Worm (Caenorhabditis elegans) whole organism, late embryonic: ENCODE results near the gene fbxa-131.

ENCODE experiments used
- C08G9.2 ChIP-seq: sonication (generic microtip); optimal IDR thresholded peaks from 2 replicates; lab custom pipeline; 2016; ENCODE audit warnings: mild to moderate bottlenecking, missing genetic modification characterization, moderate library complexity, missing compliant biosample characterization
- C38D4.7 ChIP-seq: fragments of 200-800 bp; sonication (Bioruptor generic); optimal IDR thresholded peaks from 2 replicates; lab custom pipeline; 2018; ENCODE audit warnings: mild to moderate bottlenecking, missing genetic modification characterization, moderate library complexity, missing compliant biosample characterization
- K09A11.1 ChIP-seq: sonication (generic microtip); optimal IDR thresholded peaks from 2 replicates; lab custom pipeline; 2017; ENCODE audit warnings: antibody characterized with exemption, mild to moderate bottlenecking, missing genetic modification characterization, missing compliant biosample characterization; ENCODE audit not compliant: insufficient read depth
- Y22D7AL.16 ChIP-seq: sonication (generic microtip); optimal IDR thresholded peaks from 2 replicates; lab custom pipeline; 2016; ENCODE audit warnings: missing genetic modification characterization, missing compliant biosample characterization
- ahr-1 ChIP-seq: sonication (generic microtip); optimal IDR thresholded peaks from 2 replicates; lab custom pipeline; 2016; ENCODE audit warnings: missing genetic modification characterization, missing compliant biosample characterization
- ama-1 ChIP-seq: fragments of 150-350 bp; optimal IDR thresholded peaks from 2 replicates; lab custom pipeline; 2014
- ceh-14 ChIP-seq: sonication (generic microtip); optimal IDR thresholded peaks from 2 replicates; lab custom pipeline; 2016; ENCODE audit warnings: missing genotype, missing genetic modification characterization, missing compliant biosample characterization
- ceh-19 ChIP-seq: fragments of 200-800 bp; sonication (Bioruptor generic); optimal IDR thresholded peaks from 2 replicates; lab custom pipeline; 2018; ENCODE audit warnings: mild to moderate bottlenecking, missing genetic modification characterization, missing compliant biosample characterization
- ceh-2 ChIP-seq: sonication (generic microtip); optimal IDR thresholded peaks from 2 replicates; lab custom pipeline; 2016; ENCODE audit warnings: missing genotype, missing genetic modification characterization, missing compliant biosample characterization
- ceh-24 ChIP-seq: sonication (generic microtip); optimal IDR thresholded peaks from 2 replicates; lab custom pipeline; 2016; ENCODE audit warnings: mild to moderate bottlenecking, missing genetic modification characterization, missing compliant biosample characterization
- ceh-30 ChIP-seq: fragments of 150-350 bp; optimal IDR thresholded peaks from 2 replicates; lab custom pipeline; 2014; ENCODE audit warnings: missing biosample characterization, missing genetic modification characterization
- ceh-34 ChIP-seq: sonication (generic microtip); optimal IDR thresholded peaks from 2 replicates; lab custom pipeline; 2016; ENCODE audit warnings: mild to moderate bottlenecking, missing genetic modification characterization, missing compliant biosample characterization
- ceh-45 ChIP-seq: fragments of 200-800 bp; sonication (Bioruptor generic); IDR thresholded peaks from 2 replicates; pipeline ENCODE4 v1.3.6; 2022; ENCODE audit warnings: missing genetic modification reagents, missing genetic modification characterization, missing compliant biosample characterization
- ceh-48 ChIP-seq: sonication (generic microtip); optimal IDR thresholded peaks from 2 replicates; lab custom pipeline; 2016; ENCODE audit warnings: missing genetic modification characterization, inconsistent platforms, missing compliant biosample characterization
- che-1 ChIP-seq: sonication (generic microtip); optimal IDR thresholded peaks from 2 replicates; lab custom pipeline; 2016; ENCODE audit warnings: mild to moderate bottlenecking, missing genetic modification characterization, missing compliant biosample characterization
- elt-2 ChIP-seq: sonication (generic microtip); optimal IDR thresholded peaks from 2 replicates; lab custom pipeline; 2016; ENCODE audit warnings: missing genetic modification reagents, missing genetic modification characterization, missing compliant biosample characterization
- elt-4 ChIP-seq: sonication (generic microtip); optimal IDR thresholded peaks from 2 replicates; lab custom pipeline; 2016; ENCODE audit warnings: missing genetic modification characterization, missing compliant biosample characterization
- ets-4 ChIP-seq: sonication (generic microtip); optimal IDR thresholded peaks from 2 replicates; lab custom pipeline; 2016; ENCODE audit warnings: missing genetic modification characterization, missing compliant biosample characterization
- fkh-6 ChIP-seq: sonication (generic microtip); optimal IDR thresholded peaks from 2 replicates; lab custom pipeline; 2016; ENCODE audit warnings: missing genetic modification characterization, missing compliant biosample characterization
- gmeb-2 ChIP-seq: sonication (generic microtip); optimal IDR thresholded peaks from 2 replicates; lab custom pipeline; 2016; ENCODE audit warnings: missing genetic modification characterization, inconsistent platforms, missing compliant biosample characterization
- hlh-13 ChIP-seq: fragments of 200-800 bp; sonication (Bioruptor generic); optimal IDR thresholded peaks from 2 replicates; lab custom pipeline; 2018; ENCODE audit warnings: mild to moderate bottlenecking, missing genetic modification characterization, missing compliant biosample characterization
- hlh-15 ChIP-seq: sonication (generic microtip); optimal IDR thresholded peaks from 2 replicates; lab custom pipeline; 2016; ENCODE audit warnings: missing genetic modification characterization, missing compliant biosample characterization
- hlh-30 ChIP-seq: sonication (generic microtip); optimal IDR thresholded peaks from 2 replicates; lab custom pipeline; 2017; ENCODE audit warnings: antibody characterized with exemption, missing genetic modification characterization, missing compliant biosample characterization; ENCODE audit not compliant: insufficient read depth
- lim-6 ChIP-seq: sonication (generic microtip); optimal IDR thresholded peaks from 2 replicates; lab custom pipeline; 2016; ENCODE audit warnings: missing genetic modification characterization, missing compliant biosample characterization
- lin-11 ChIP-seq: fragments of 200-800 bp; sonication (Bioruptor generic); optimal IDR thresholded peaks from 2 replicates; lab custom pipeline; 2018; ENCODE audit warnings: mild to moderate bottlenecking, missing genetic modification characterization, missing compliant biosample characterization
- madf-2 ChIP-seq: sonication (generic microtip); optimal IDR thresholded peaks from 2 replicates; lab custom pipeline; 2017; ENCODE audit warnings: missing genetic modification characterization, missing compliant biosample characterization
- mec-3 ChIP-seq: sonication (generic microtip); optimal IDR thresholded peaks from 2 replicates; lab custom pipeline; 2016; ENCODE audit warnings: borderline replicate concordance, missing genetic modification characterization, missing compliant biosample characterization
- nfya-1 ChIP-seq: sonication (generic microtip); optimal IDR thresholded peaks from 2 replicates; lab custom pipeline; 2017; ENCODE audit warnings: missing genetic modification characterization, mild to moderate bottlenecking, missing compliant biosample characterization, antibody characterized with exemption, moderate library complexity
- nhr-11 ChIP-seq: fragments of 150-350 bp; optimal IDR thresholded peaks from 2 replicates; lab custom pipeline; 2014; ENCODE audit warnings: missing biosample characterization, missing genetic modification characterization
- npax-4 ChIP-seq: sonication (generic microtip); optimal IDR thresholded peaks from 2 replicates; lab custom pipeline; 2016; ENCODE audit warnings: missing genetic modification characterization, missing compliant biosample characterization
- odd-2 ChIP-seq: sonication (generic microtip); optimal IDR thresholded peaks from 2 replicates; lab custom pipeline; 2017; ENCODE audit warnings: antibody characterized with exemption, mild to moderate bottlenecking, missing genetic modification characterization, missing compliant biosample characterization
- pha-4 ChIP-seq: fragments of 150-350 bp; optimal IDR thresholded peaks from 2 replicates; lab custom pipeline; 2018; ENCODE audit warnings: missing biosample characterization, missing genetic modification reagents, missing genetic modification characterization
- pros-1 ChIP-seq: fragments of 150-350 bp; optimal IDR thresholded peaks from 2 replicates; lab custom pipeline; 2014; ENCODE audit warnings: missing biosample characterization, missing genetic modification reagents, missing genetic modification characterization
- sox-4 ChIP-seq: sonication (generic microtip); optimal IDR thresholded peaks from 2 replicates; lab custom pipeline; 2017; ENCODE audit warnings: mild to moderate bottlenecking, missing genetic modification characterization, inconsistent platforms, missing compliant biosample characterization
- syd-9 ChIP-seq: sonication (generic microtip); optimal IDR thresholded peaks from 2 replicates; lab custom pipeline; 2016; ENCODE audit warnings: mild to moderate bottlenecking, missing genetic modification characterization, moderate library complexity, missing compliant biosample characterization
- tbx-2 ChIP-seq: sonication (generic microtip); optimal IDR thresholded peaks from 2 replicates; lab custom pipeline; 2016; ENCODE audit warnings: missing genetic modification characterization, missing compliant biosample characterization
- tbx-7 ChIP-seq: sonication (generic microtip); optimal IDR thresholded peaks from 2 replicates; lab custom pipeline; 2016; ENCODE audit warnings: missing genotype, missing genetic modification characterization, missing compliant biosample characterization
- unc-42 ChIP-seq: sonication (generic microtip); optimal IDR thresholded peaks from 2 replicates; lab custom pipeline; 2016; ENCODE audit warnings: missing genotype, missing genetic modification characterization, missing compliant biosample characterization
- unc-55 ChIP-seq: sonication (generic microtip); optimal IDR thresholded peaks from 2 replicates; lab custom pipeline; 2017; ENCODE audit warnings: missing biosample characterization, missing genetic modification reagents, missing genetic modification characterization
- unc-86 ChIP-seq: sonication (generic microtip); optimal IDR thresholded peaks from 2 replicates; lab custom pipeline; 2016; ENCODE audit warnings: missing genetic modification characterization, missing compliant biosample characterization
- zip-5 ChIP-seq: sonication (generic microtip); optimal IDR thresholded peaks from 2 replicates; lab custom pipeline; 2016; ENCODE audit warnings: missing genetic modification characterization, missing compliant biosample characterization
- ztf-16 ChIP-seq: sonication (generic microtip); optimal IDR thresholded peaks from 2 replicates; lab custom pipeline; 2017; ENCODE audit warnings: missing genetic modification characterization, missing compliant biosample characterization

Gene fbxa-131

ce11 chrV:19767719-19768118 lies 29.5 kb downstream of the fbxa-131 start:
- peak; percentile 77 for TF ChIP-seq nfya-1 (tag; lab: Kevin White, UChicago)
- no peak for TF ChIP-seq nhr-11 (tag; lab: Kevin White, UChicago)

ce11 chrV:19771660-19772059 lies 33.4 kb downstream of the fbxa-131 start, which contains the start of gene M162.15:
TSS of gene M162.15 (minus strand) at chrV:19771760.
- TF ChIP-seq odd-2 (tag; lab: Kevin White, UChicago) (no peak), ceh-45 (GFP tag; lab: Robert Waterston, UW) (no peak), npax-4 (no peak), elt-4 (tag; lab: Kevin White, UChicago) (no peak), mec-3 (tag; lab: Kevin White, UChicago) (no peak), madf-2 (no peak), elt-2 (tag; lab: Kevin White, UChicago) (no peak), C38D4.7 (GFP tag; lab: Kevin White, UChicago) (no peak), gmeb-2 (tag; lab: Kevin White, UChicago) (no peak), syd-9 (tag; lab: Kevin White, UChicago) (no peak)

- TF ChIP-seq ets-4, result no peak
- no peak for TF ChIP-seq unc-55 (GFP tag; lab: Kevin White, UChicago)
- TF ChIP-seq C08G9.2 (tag; lab: Kevin White, UChicago), result no peak
- TF ChIP-seq Y22D7AL.16 (tag; lab: Kevin White, UChicago), result no peak
- TF ChIP-seq ceh-24 (tag; lab: Kevin White, UChicago), result no peak
- no peak for TF ChIP-seq unc-86 (tag; lab: Kevin White, UChicago)
- no peak for TF ChIP-seq tbx-7 (tag; lab: Kevin White, UChicago)
- TF ChIP-seq K09A11.1 (tag; lab: Kevin White, UChicago), result no peak
- no peak for TF ChIP-seq elt-4 (tag; lab: Kevin White, UChicago)
- TF ChIP-seq elt-2 (tag; lab: Kevin White, UChicago), result no peak
- no peak for TF ChIP-seq hlh-13 (GFP tag; lab: Kevin White, UChicago)
- TF ChIP-seq gmeb-2 (tag; lab: Kevin White, UChicago), result no peak
- TF ChIP-seq ceh-19 (GFP tag; lab: Kevin White, UChicago), result no peak
- TF ChIP-seq ahr-1, result no peak
- no peak for TF ChIP-seq pha-4 (tag; lab: Kevin White, UChicago)
- TF ChIP-seq ceh-30, result no peak
- TF ChIP-seq ztf-16, result no peak
- no peak for TF ChIP-seq pros-1 (tag; lab: Kevin White, UChicago)
- TF ChIP-seq ama-1, result no peak
- TF ChIP-seq ceh-14 (tag; lab: Kevin White, UChicago), result no peak
These were observed 39.0 kb downstream of the fbxa-131 start, which contains the start of gene fbxa-118 for ce11 chrV:19777227-19777626. TSS of gene fbxa-118 (minus strand) at chrV:19777327.

- no peak for TF ChIP-seq lim-6 (tag; lab: Kevin White, UChicago)
- TF ChIP-seq unc-42, result no peak
- TF ChIP-seq zip-5 (tag; lab: Kevin White, UChicago), result no peak
- no peak for TF ChIP-seq nhr-11 (tag; lab: Kevin White, UChicago)
- TF ChIP-seq unc-55 (GFP tag; lab: Kevin White, UChicago), result no peak
- TF ChIP-seq ama-1, result no peak
These were observed 40.4 kb downstream of the fbxa-131 start, which contains the start of gene fbxa-194 for ce11 chrV:19778608-19779007. TSS of gene fbxa-194 (minus strand) at chrV:19778708.

ce11 chrV:19779220-19779619 lies 41.0 kb downstream of the fbxa-131 start:
- no peak for TF ChIP-seq madf-2
- no peak for TF ChIP-seq unc-55 (GFP tag; lab: Kevin White, UChicago)
- TF ChIP-seq sox-4 (tag; lab: Kevin White, UChicago), result no peak
- no peak for TF ChIP-seq K09A11.1 (tag; lab: Kevin White, UChicago)
- no peak for TF ChIP-seq che-1 (tag; lab: Kevin White, UChicago)
- TF ChIP-seq gmeb-2 (tag; lab: Kevin White, UChicago), result no peak
- no peak for TF ChIP-seq ceh-34
- no peak for TF ChIP-seq lin-11
- no peak for TF ChIP-seq mec-3 (tag; lab: Kevin White, UChicago)
- TF ChIP-seq elt-2 (tag; lab: Kevin White, UChicago), result no peak
- no peak for TF ChIP-seq hlh-30
- TF ChIP-seq fkh-6 (tag; lab: Kevin White, UChicago), result no peak
- no peak for TF ChIP-seq ceh-48
- no peak for TF ChIP-seq unc-86 (tag; lab: Kevin White, UChicago)
- no peak for TF ChIP-seq pha-4 (tag; lab: Kevin White, UChicago)
- no peak for TF ChIP-seq C08G9.2 (tag; lab: Kevin White, UChicago)
- no peak for TF ChIP-seq ceh-2 (tag; lab: Kevin White, UChicago)
- no peak for TF ChIP-seq hlh-15 (tag; lab: Kevin White, UChicago)
- TF ChIP-seq tbx-2, result no peak
